Fruit fly (Drosophila melanogaster) whole organism, prepupa: ENCODE results near the gene Btnd.

Experiments used
- Blimp-1 ChIP-seq: fragments of 200-800 bp; sonication (Bioruptor generic); optimal IDR thresholded peaks from 3 replicates; lab custom pipeline; 2017; ENCODE audit warnings: missing biosample characterization, missing genetic modification characterization, mild to moderate bottlenecking, moderate library complexity, missing genetic modification reagents
- CG11294 ChIP-seq: fragments of 200-800 bp; sonication (Bioruptor generic); IDR thresholded peaks from 2 replicates; pipeline ENCODE4 v1.3.6; 2022; ENCODE audit warnings: missing biosample characterization, missing genetic modification characterization
- CG11762 ChIP-seq: fragments of 200-800 bp; sonication (Bioruptor generic); optimal IDR thresholded peaks from 3 replicates; lab custom pipeline; 2016; ENCODE audit warnings: missing biosample characterization, missing genetic modification characterization; ENCODE audit not compliant: insufficient read depth
- CG11902 ChIP-seq: fragments of 200-800 bp; sonication (Bioruptor generic); optimal IDR thresholded peaks from 3 replicates; lab custom pipeline; 2016; ENCODE audit warnings: missing biosample characterization, missing genetic modification characterization
- CG16779 ChIP-seq: fragments of 200-800 bp; sonication (Bioruptor generic); optimal IDR thresholded peaks from 3 replicates; lab custom pipeline; 2017; ENCODE audit warnings: missing biosample characterization, mild to moderate bottlenecking, missing genetic modification characterization
- CG3032 ChIP-seq: fragments of 200-800 bp; optimal IDR thresholded peaks from 2 replicates; lab custom pipeline; 2019; ENCODE audit warnings: missing biosample characterization, mild to moderate bottlenecking, missing genetic modification characterization, moderate library complexity
- CG31627 ChIP-seq: fragments of 200-800 bp; sonication (Bioruptor generic); optimal IDR thresholded peaks from 3 replicates; lab custom pipeline; 2016; ENCODE audit warnings: missing biosample characterization, missing genetic modification characterization
- CG32006 ChIP-seq: fragments of 200-800 bp; sonication (Bioruptor generic); optimal IDR thresholded peaks from 3 replicates; lab custom pipeline; 2017; ENCODE audit warnings: missing biosample characterization, mild to moderate bottlenecking, missing genetic modification characterization
- CG34406 ChIP-seq: fragments of 200-800 bp; sonication (Bioruptor generic); optimal IDR thresholded peaks from 3 replicates; lab custom pipeline; 2016; ENCODE audit warnings: missing biosample characterization, missing genetic modification characterization
- CG4318 ChIP-seq: fragments of 200-800 bp; sonication (Bioruptor generic); optimal IDR thresholded peaks from 3 replicates; lab custom pipeline; 2017; ENCODE audit warnings: missing biosample characterization, mild to moderate bottlenecking, missing genetic modification characterization
- CG6163 ChIP-seq: fragments of 200-800 bp; sonication (Bioruptor generic); IDR thresholded peaks from 3 replicates; pipeline ENCODE4 v1.3.6; 2022; ENCODE audit warnings: missing biosample characterization, missing genetic modification characterization
- CG6276 ChIP-seq: fragments of 200-800 bp; sonication (Bioruptor generic); optimal IDR thresholded peaks from 2 replicates; lab custom pipeline; 2017; ENCODE audit warnings: missing biosample characterization, mild to moderate bottlenecking, missing genetic modification characterization
- CG6792 ChIP-seq: fragments of 200-800 bp; sonication (Bioruptor generic); optimal IDR thresholded peaks from 3 replicates; lab custom pipeline; 2016; ENCODE audit warnings: missing biosample characterization, missing genetic modification characterization
- CG6854 ChIP-seq: fragments of 200-800 bp; sonication (Bioruptor generic); optimal IDR thresholded peaks from 2 replicates; lab custom pipeline; 2017; ENCODE audit warnings: missing biosample characterization, mild to moderate bottlenecking, missing genetic modification characterization
- CG7368 ChIP-seq: fragments of 200-800 bp; sonication (Bioruptor generic); optimal IDR thresholded peaks from 3 replicates; lab custom pipeline; 2016; ENCODE audit warnings: missing biosample characterization, missing genetic modification characterization
- CG8119 ChIP-seq: fragments of 200-800 bp; sonication (Bioruptor generic); IDR thresholded peaks from 3 replicates; pipeline ENCODE4 v1.3.6; 2022; ENCODE audit warnings: missing biosample characterization, missing genetic modification characterization
- CG8319 ChIP-seq: fragments of 200-800 bp; sonication (Bioruptor generic); optimal IDR thresholded peaks from 3 replicates; lab custom pipeline; 2016; ENCODE audit warnings: missing biosample characterization, missing genetic modification characterization
- Eip75B ChIP-seq: fragments of 200-800 bp; sonication (Bioruptor generic); optimal IDR thresholded peaks from 3 replicates; lab custom pipeline; 2016; ENCODE audit warnings: missing biosample characterization, missing genetic modification characterization
- Eip93F ChIP-seq: fragments of 200-800 bp; sonication (Bioruptor generic); optimal IDR thresholded peaks from 2 replicates; lab custom pipeline; 2016; ENCODE audit warnings: missing biosample characterization, mild to moderate bottlenecking, missing genetic modification characterization
- Ets21C ChIP-seq: fragments of 200-800 bp; sonication (Bioruptor generic); optimal IDR thresholded peaks from 3 replicates; lab custom pipeline; 2016; ENCODE audit warnings: missing biosample characterization, missing genetic modification characterization
- Gug ChIP-seq: fragments of 200-800 bp; sonication (Bioruptor generic); IDR thresholded peaks from 2 replicates; pipeline ENCODE4 v1.3.6; 2022; ENCODE audit warnings: missing biosample characterization, missing genetic modification characterization
- Hr38 ChIP-seq: sonication (Bioruptor generic); optimal IDR thresholded peaks from 2 replicates; lab custom pipeline; 2016; ENCODE audit warnings: missing biosample characterization, missing genetic modification characterization
- Hr39 ChIP-seq: fragments of 200-800 bp; sonication (Bioruptor generic); optimal IDR thresholded peaks from 2 replicates; lab custom pipeline; 2016; ENCODE audit warnings: missing biosample characterization, missing genetic modification characterization
- Lpt ChIP-seq: fragments of 200-800 bp; sonication (Bioruptor generic); optimal IDR thresholded peaks from 3 replicates; lab custom pipeline; 2016; ENCODE audit warnings: missing biosample characterization, missing genetic modification characterization
- Met ChIP-seq: fragments of 200-800 bp; sonication (Bioruptor generic); optimal IDR thresholded peaks from 3 replicates; lab custom pipeline; 2016; ENCODE audit warnings: missing biosample characterization, missing genetic modification characterization
- OdsH ChIP-seq: fragments of 200-800 bp; sonication (Bioruptor generic); optimal IDR thresholded peaks from 3 replicates; lab custom pipeline; 2016; ENCODE audit warnings: missing biosample characterization, missing genetic modification characterization
- Sox102F ChIP-seq: fragments of 200-800 bp; sonication (Bioruptor generic); optimal IDR thresholded peaks from 2 replicates; lab custom pipeline; 2016; ENCODE audit warnings: missing biosample characterization, mild to moderate bottlenecking, missing genetic modification characterization
- Sox14 ChIP-seq: fragments of 200-800 bp; sonication (Bioruptor generic); optimal IDR thresholded peaks from 3 replicates; lab custom pipeline; 2016; ENCODE audit warnings: missing biosample characterization, missing genetic modification characterization
- Sox15 ChIP-seq: fragments of 200-800 bp; sonication (Bioruptor generic); optimal IDR thresholded peaks from 3 replicates; lab custom pipeline; 2016; ENCODE audit warnings: missing biosample characterization, missing genetic modification characterization
- acj6 ChIP-seq: fragments of 200-800 bp; sonication (Bioruptor generic); optimal IDR thresholded peaks from 3 replicates; lab custom pipeline; 2016; ENCODE audit warnings: missing biosample characterization, missing genetic modification characterization
- cyc ChIP-seq: fragments of 200-800 bp; sonication (Bioruptor generic); optimal IDR thresholded peaks from 3 replicates; lab custom pipeline; 2016; ENCODE audit warnings: missing biosample characterization, missing genetic modification characterization
- dsx ChIP-seq: fragments of 200-800 bp; optimal IDR thresholded peaks from 3 replicates; lab custom pipeline; 2019; ENCODE audit warnings: missing biosample characterization, mild to moderate bottlenecking, missing genetic modification characterization, moderate library complexity; ENCODE audit not compliant: poor library complexity, severe bottlenecking
- esn ChIP-seq: fragments of 200-800 bp; sonication (Bioruptor generic); optimal IDR thresholded peaks from 2 replicates; lab custom pipeline; 2016; ENCODE audit warnings: missing biosample characterization, mild to moderate bottlenecking, missing genetic modification characterization, moderate library complexity
- fd59A ChIP-seq: fragments of 200-800 bp; sonication (Bioruptor generic); optimal IDR thresholded peaks from 2 replicates; lab custom pipeline; 2017; ENCODE audit warnings: missing biosample characterization, mild to moderate bottlenecking, missing genetic modification characterization, missing genetic modification reagents
- fkh ChIP-seq: fragments of 200-800 bp; sonication (Bioruptor generic); optimal IDR thresholded peaks from 3 replicates; lab custom pipeline; 2017; ENCODE audit warnings: missing biosample characterization, mild to moderate bottlenecking, missing genetic modification characterization, moderate library complexity
- net ChIP-seq: fragments of 200-800 bp; sonication (Bioruptor generic); optimal IDR thresholded peaks from 3 replicates; lab custom pipeline; 2016; ENCODE audit warnings: missing biosample characterization, missing genetic modification characterization
- pdm3 ChIP-seq: fragments of 200-800 bp; sonication (Bioruptor generic); optimal IDR thresholded peaks from 3 replicates; lab custom pipeline; 2016; ENCODE audit warnings: missing biosample characterization, missing genetic modification characterization
- salr ChIP-seq, 2 experiments: fragments of 200-800 bp; sonication (Bioruptor generic); optimal IDR thresholded peaks; 3 replicates each; lab custom pipeline; 2016 to 2018; ENCODE audit warnings: missing biosample characterization in 2 of 2, missing genetic modification characterization in 2 of 2, mild to moderate bottlenecking in 1 of 2
- svp ChIP-seq: fragments of 200-800 bp; sonication (Bioruptor generic); peaks from one replicate; lab custom pipeline; 2016; ENCODE audit warnings: missing biosample characterization, missing genetic modification characterization
- topi ChIP-seq: fragments of 200-800 bp; sonication (Bioruptor generic); optimal IDR thresholded peaks from 3 replicates; lab custom pipeline; 2016; ENCODE audit warnings: missing biosample characterization, missing genetic modification characterization

Btnd gene

DNA sequence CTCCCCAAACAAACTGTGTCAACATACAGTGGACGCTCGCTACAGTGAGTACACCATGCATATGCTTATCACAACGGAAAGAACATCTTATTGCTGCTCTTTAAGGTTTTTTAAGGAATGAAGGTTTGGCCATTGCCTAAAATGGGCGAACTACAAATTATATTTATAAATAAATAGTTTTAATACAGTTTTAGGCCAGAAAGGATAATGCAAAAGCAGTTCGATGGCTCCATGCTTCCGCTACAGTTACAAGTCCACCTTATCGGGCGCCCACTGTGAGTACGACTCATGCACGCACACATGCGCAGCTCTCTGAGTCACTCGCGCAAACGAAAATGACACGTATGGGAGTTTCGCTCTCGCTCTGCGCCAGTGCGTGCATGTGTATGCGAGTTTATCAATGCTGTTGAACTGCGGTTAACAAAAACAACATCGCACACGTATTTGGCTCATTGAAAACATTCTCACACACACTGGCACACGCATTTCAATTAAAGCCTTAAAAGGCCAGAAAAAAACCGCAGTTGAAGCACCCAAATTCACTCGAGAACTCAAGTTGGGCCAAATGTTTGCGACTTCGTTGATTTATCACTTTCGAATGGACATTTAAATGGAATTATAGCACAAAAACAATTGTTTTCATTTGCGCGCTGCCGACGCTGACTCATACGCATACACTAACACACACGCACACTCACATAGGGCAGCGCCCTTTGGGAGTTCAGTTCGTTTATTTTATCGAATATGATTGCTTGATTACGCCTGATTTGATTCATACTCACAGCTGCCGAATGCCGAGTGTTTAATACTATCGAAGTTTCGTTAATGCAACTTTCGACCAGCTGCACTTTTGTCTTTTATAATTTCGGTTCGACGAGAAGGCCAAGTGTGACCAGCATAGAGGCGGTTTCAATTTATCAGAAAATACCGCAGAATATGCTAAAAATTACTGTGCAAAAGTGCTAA is 5.4 kb upstream of the Btnd start, which contains the start of gene sqh (continued):
- TF ChIP-seq fd59A (GFP tag; lab: Kevin White, UChicago) (peak; percentile 86), topi (peak; percentile 85), CG4318 (GFP tag; lab: Kevin White, UChicago) (peak; percentile 83), CG11762 (GFP tag; lab: Kevin White, UChicago) (peak; percentile 60), svp (peak; percentile 92), CG6854 (GFP tag; lab: Kevin White, UChicago) (peak; percentile 56), CG32006 (GFP tag; lab: Kevin White, UChicago) (peak; percentile 93), Sox15 (peak; percentile 80), Hr39 (peak; percentile 76), Gug (GFP tag; lab: Robert Waterston, UW) (peak; percentile 89), CG6276 (GFP tag; lab: Kevin White, UChicago) (peak; percentile 81), CG16779 (tag; lab: Kevin White, UChicago) (peak; percentile 66), Met (peak; percentile 85), CG6163 (peak; percentile 87), CG3032 (tag; lab: Kevin White, UChicago) (peak; percentile 81), CG6792 (GFP tag; lab: Kevin White, UChicago) (peak; percentile 85), CG31627 (peak; percentile 75)

- TF ChIP-seq dsx (GFP tag; lab: Kevin White, UChicago), result peak; percentile 11
- TF ChIP-seq Eip93F (GFP tag; lab: Kevin White, UChicago), result no peak
- TF ChIP-seq salr (GFP tag; optimal IDR thresholded peaks at IDR 0.05; lab: Kevin White, UChicago), result no peak
- TF ChIP-seq Hr38 (GFP tag; lab: Kevin White, UChicago), result no peak
- TF ChIP-seq net (GFP tag; lab: Kevin White, UChicago), result no peak
- no peak for TF ChIP-seq CG3032 (tag; lab: Kevin White, UChicago)
- no peak for TF ChIP-seq svp
- TF ChIP-seq acj6 (GFP tag; lab: Kevin White, UChicago), result no peak
- TF ChIP-seq CG11902, result no peak
- no peak for TF ChIP-seq Lpt (GFP tag; lab: Kevin White, UChicago)
- TF ChIP-seq fkh, result peak; percentile 79
- TF ChIP-seq Ets21C (GFP tag; lab: Kevin White, UChicago), result no peak
- no peak for TF ChIP-seq Sox15
- TF ChIP-seq CG31627, result no peak
Measured at dm6 chrX:6219845-6220345, 768 bp upstream of the Btnd start, which contains the start of gene Efr. Gene Efr (plus strand): TSS chrX:6219957.

- TF ChIP-seq OdsH (GFP tag; lab: Kevin White, UChicago) (no peak), CG8119 (GFP tag; lab: Robert Waterston, UW) (no peak), Eip75B (GFP tag; lab: Kevin White, UChicago) (no peak), net (GFP tag; lab: Kevin White, UChicago) (no peak), esn (no peak), svp (no peak), fd59A (GFP tag; lab: Kevin White, UChicago) (no peak), pdm3 (GFP tag; lab: Kevin White, UChicago) (no peak), cyc (GFP tag; lab: Kevin White, UChicago) (no peak), Sox102F (GFP tag; lab: Kevin White, UChicago) (no peak), Sox14 (GFP tag; lab: Kevin White, UChicago) (no peak), Blimp-1 (GFP tag; lab: Kevin White, UChicago) (no peak), CG6163 (no peak), CG7368 (GFP tag; lab: Kevin White, UChicago) (no peak), Met (no peak), CG8319 (GFP tag; lab: Kevin White, UChicago) (no peak), CG34406 (GFP tag; lab: Kevin White, UChicago) (no peak), CG11294 (no peak)
Measured at dm6 chrX:6216650-6217049, 2.5 kb downstream of the Btnd start.
